Fruit fly (Drosophila melanogaster): ENCODE measurements around the gene CG15879.

CG15879 gene

dm6 chr3L:2162019-2162418 is 6.9 kb downstream of the CG15879 start (continued):
- TF ChIP-seq Hmx (GFP tag; optimal IDR thresholded peaks at IDR 0.05) = no peak
- peak; percentile 23 for TF ChIP-seq CG13296 (GFP tag; optimal IDR thresholded peaks at IDR 0.05)
- no peak for TF ChIP-seq Dp (GFP tag; optimal IDR thresholded peaks at IDR 0.05)
- TF ChIP-seq CG12299 (tag; optimal IDR thresholded peaks at IDR 0.05) = peak; percentile 33
- peak; percentile 85 for TF ChIP-seq phol (tag; optimal IDR thresholded peaks at IDR 0.05)
- TF ChIP-seq MBD-R2 (GFP tag; IDR thresholded peaks at IDR 0.05) = no peak; the same call in 1 of the 2 replicates
- TF ChIP-seq NK7.1 (GFP tag; optimal IDR thresholded peaks at IDR 0.05) = peak; percentile 61
- TF ChIP-seq hkb (optimal IDR thresholded peaks at IDR 0.05) = no peak
- peak; percentile 91 for TF ChIP-seq hkb (GFP tag; IDR thresholded peaks at IDR 0.05)
- TF ChIP-seq dan (GFP tag; IDR thresholded peaks at IDR 0.05) = 0 out of 2 replicates have a peak, but pooled peaks have one; percentile 12
- TF ChIP-seq trem (tag; optimal IDR thresholded peaks at IDR 0.05) = peak; percentile 65
- TF ChIP-seq Ravus (GFP tag; IDR thresholded peaks at IDR 0.05) = peak; percentile 3; the same call in 1 of the 2 replicates
- peak; percentile 16 for TF ChIP-seq maf-S (GFP tag; optimal IDR thresholded peaks at IDR 0.05)
- peak; percentile 84 for TF ChIP-seq row (GFP tag; IDR thresholded peaks at IDR 0.05)
- peak; percentile 49; the same call in 1 of the 2 replicates for TF ChIP-seq danr (GFP tag; IDR thresholded peaks at IDR 0.05)
- no peak for TF ChIP-seq prd (optimal IDR thresholded peaks at IDR 0.05)
- peak; percentile 87 for TF ChIP-seq prd (GFP tag; IDR thresholded peaks at IDR 0.05)
- peak; percentile 62 for TF ChIP-seq Fer1 (GFP tag; optimal IDR thresholded peaks at IDR 0.05)
- TF ChIP-seq CG34422 (GFP tag; IDR thresholded peaks at IDR 0.05) = peak; percentile 86
- no peak for TF ChIP-seq Vsx1 (GFP tag; optimal IDR thresholded peaks at IDR 0.05)
- peak; percentile 65 for TF ChIP-seq CG8359 (GFP tag; optimal IDR thresholded peaks at IDR 0.05; ENCODE audit: borderline replicate concordance)
- TF ChIP-seq Xrp1 (GFP tag; IDR thresholded peaks at IDR 0.05) = peak; percentile 88
- TF ChIP-seq NfI (GFP tag; optimal IDR thresholded peaks at IDR 0.05) = peak; percentile 62
- TF ChIP-seq Pdp1 (GFP tag; optimal IDR thresholded peaks at IDR 0.05) = peak; percentile 47 to 55
- TF ChIP-seq kay (GFP tag; optimal IDR thresholded peaks at IDR 0.05) = no peak
- TF ChIP-seq CG16813 (GFP tag; IDR thresholded peaks at IDR 0.05; ENCODE audit: partially characterized antibody) = no peak
- TF ChIP-seq eyg (GFP tag; optimal IDR thresholded peaks at IDR 0.05) = peak; percentile 35
- TF ChIP-seq CG13624 (GFP tag; optimal IDR thresholded peaks at IDR 0.05) = peak; percentile 8
- no peak for TF ChIP-seq Hmr (GFP tag; optimal IDR thresholded peaks at IDR 0.05)
- TF ChIP-seq croc (GFP tag; conservative IDR thresholded peaks at IDR 0.05) = peak; percentile 74; the same call in 2 of the 3 replicates
- TF ChIP-seq lbe (GFP tag; optimal IDR thresholded peaks at IDR 0.05) = peak; percentile 59
- TF ChIP-seq Rx (GFP tag; IDR thresholded peaks at IDR 0.05) = peak; percentile 86
- peak; percentile 70 for TF ChIP-seq slbo (GFP tag; IDR thresholded peaks at IDR 0.05)
- TF ChIP-seq CG10543 (GFP tag; optimal IDR thresholded peaks at IDR 0.05) = no peak
- peak; percentile 40 to 72 for TF ChIP-seq chif (GFP tag; optimal IDR thresholded peaks at IDR 0.05)
- TF ChIP-seq CG6813 (GFP tag; optimal IDR thresholded peaks at IDR 0.05) = peak; percentile 57
- peak; percentile 86 for TF ChIP-seq CG18262 (tag; optimal IDR thresholded peaks at IDR 0.05)
- peak; percentile 76 for TF ChIP-seq ranshi (GFP tag; IDR thresholded peaks at IDR 0.05)
- TF ChIP-seq Drgx (GFP tag; IDR thresholded peaks at IDR 0.05) = peak; percentile 96
- TF ChIP-seq CG33213 (GFP tag; optimal IDR thresholded peaks at IDR 0.05) = peak; percentile 72
- peak; percentile 75 for TF ChIP-seq bowl (GFP tag; IDR thresholded peaks at IDR 0.05)
- peak; percentile 69 for TF ChIP-seq Side (GFP tag; optimal IDR thresholded peaks at IDR 0.05)
- TF ChIP-seq Asciz (GFP tag; optimal IDR thresholded peaks at IDR 0.05) = peak; percentile 68
- peak; percentile 87 for TF ChIP-seq fd96Cb (tag; optimal IDR thresholded peaks at IDR 0.05)
- TF ChIP-seq CG6854 (GFP tag; optimal IDR thresholded peaks at IDR 0.05) = peak; percentile 16
- TF ChIP-seq h (optimal IDR thresholded peaks at IDR 0.05) = no peak
- peak; percentile 52 for TF ChIP-seq al (GFP tag; IDR thresholded peaks at IDR 0.05)
- TF ChIP-seq dysf (GFP tag; IDR thresholded peaks at IDR 0.05) = peak; percentile 85
- TF ChIP-seq gce (GFP tag; IDR thresholded peaks at IDR 0.05) = peak; percentile 88
- peak; percentile 44 for TF ChIP-seq CG14965 (GFP tag; optimal IDR thresholded peaks at IDR 0.05; ENCODE audit: borderline replicate concordance)
- peak; percentile 83 for TF ChIP-seq CG13424 (tag; optimal IDR thresholded peaks at IDR 0.05)
- TF ChIP-seq tio (GFP tag; optimal IDR thresholded peaks at IDR 0.05) = peak; percentile 37

Measured in whole organism, embryonic.